Fruit fly (Drosophila melanogaster): Measurements from ENCODE around the gene D19B.

DNA sequence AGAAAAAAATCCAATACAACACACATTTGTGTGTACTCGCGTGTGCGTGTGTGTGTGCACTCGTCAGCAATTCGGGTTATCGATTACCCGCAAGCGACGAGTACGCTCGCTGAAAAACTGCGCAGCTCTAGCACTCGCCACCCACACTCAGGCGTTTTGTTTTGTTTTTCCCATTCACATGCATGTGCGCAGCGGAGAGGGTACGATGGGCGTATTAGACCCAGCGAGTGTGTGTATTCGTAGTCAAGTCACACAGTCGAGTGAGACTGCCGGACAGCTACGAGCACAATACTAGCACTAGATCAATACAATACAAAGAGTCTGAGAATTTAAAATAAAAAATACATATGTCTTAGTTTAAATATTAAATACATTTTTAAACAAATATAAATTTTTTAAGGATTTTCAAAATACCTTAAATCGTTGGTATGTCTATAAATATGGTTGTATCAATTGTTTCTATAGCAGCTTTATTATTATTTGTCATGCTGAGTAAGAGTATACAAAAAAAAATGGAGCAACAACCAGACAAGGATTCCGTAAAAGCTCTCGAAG, at the start of gene D19B, which contains the start of gene CG43293:
- no peak for TF ChIP-seq CG8478 (optimal IDR thresholded peaks at IDR 0.05)
- TF ChIP-seq Dll (optimal IDR thresholded peaks at IDR 0.05) = no peak
- peak; percentile 80 for TF ChIP-seq pan (optimal IDR thresholded peaks at IDR 0.05)
- no peak for TF ChIP-seq usp (GFP tag; optimal IDR thresholded peaks at IDR 0.05)
- no peak for TF ChIP-seq psq (optimal IDR thresholded peaks at IDR 0.05)
